Fruit fly (Drosophila melanogaster): Measurements from ENCODE around the gene Ubc84D.
A peak's percentile ranks its signal among the peaks of the same experiment; 100 is the strongest.

The Ubc84D gene

DNA sequence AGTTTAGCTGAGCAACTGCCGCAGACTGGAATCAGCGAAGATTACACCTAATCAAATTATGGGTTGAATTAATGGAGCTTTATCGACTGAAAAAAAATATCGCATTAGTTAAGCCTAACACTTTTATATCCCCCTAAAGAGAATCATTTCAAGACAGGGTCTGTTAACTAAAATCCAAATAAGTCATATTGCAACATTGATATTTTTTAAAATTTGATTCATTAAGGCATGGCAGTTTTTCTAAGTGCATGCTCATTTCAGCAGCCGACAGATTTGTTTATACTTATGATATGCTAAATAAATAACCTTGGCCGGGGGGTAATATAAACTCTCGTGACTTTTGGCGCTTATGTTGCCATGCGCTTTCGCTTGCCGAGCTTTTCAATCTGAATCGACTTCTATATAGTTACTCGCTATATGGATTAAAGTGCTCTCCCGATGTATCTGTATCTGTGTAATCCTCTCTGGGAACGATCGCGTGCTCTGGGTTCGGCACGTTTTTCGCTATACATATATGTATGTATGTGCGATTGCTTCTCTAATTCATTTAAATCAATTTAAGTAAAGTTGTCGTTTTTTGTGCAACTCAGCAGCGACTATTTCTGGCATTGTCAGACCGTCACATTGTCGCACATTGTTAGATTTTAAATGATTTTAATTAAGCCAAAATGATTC, 12.8 kb downstream of the Ubc84D start (continued):
- TF ChIP-seq CG14860 (GFP tag; IDR thresholded peaks at IDR 0.05; ENCODE audit: partially characterized antibody): no peak
- peak; percentile 86 for TF ChIP-seq CG15514 (GFP tag; optimal IDR thresholded peaks at IDR 0.05)
- TF ChIP-seq CG11247 (GFP tag; IDR thresholded peaks at IDR 0.05): peak; percentile 88
- no peak for TF ChIP-seq Sin3A (optimal IDR thresholded peaks at IDR 0.05)
- peak; percentile 11 for TF ChIP-seq Six4 (GFP tag; optimal IDR thresholded peaks at IDR 0.05)
- TF ChIP-seq D (optimal IDR thresholded peaks at IDR 0.05): no peak
- TF ChIP-seq D (GFP tag; optimal IDR thresholded peaks at IDR 0.05): no peak
- no peak for TF ChIP-seq Neu2 (GFP tag; optimal IDR thresholded peaks at IDR 0.05; ENCODE audit: borderline replicate concordance)
- peak; percentile 7 for TF ChIP-seq psq (GFP tag; optimal IDR thresholded peaks at IDR 0.05)
- peak; percentile 66 for TF ChIP-seq Abd-B (GFP tag; optimal IDR thresholded peaks at IDR 0.05)
- peak; percentile 25 for TF ChIP-seq CG18262 (tag; optimal IDR thresholded peaks at IDR 0.05)
- no peak for TF ChIP-seq CG14710 (tag; optimal IDR thresholded peaks at IDR 0.05)
- peak; percentile 51 for TF ChIP-seq tap (tag; optimal IDR thresholded peaks at IDR 0.05)
- TF ChIP-seq CG4328 (GFP tag; optimal IDR thresholded peaks at IDR 0.05): peak; percentile 26
- TF ChIP-seq Myb (GFP tag; optimal IDR thresholded peaks at IDR 0.05): peak; percentile 80
- TF ChIP-seq her (GFP tag; optimal IDR thresholded peaks at IDR 0.05): peak; percentile 85
- peak; percentile 97 for TF ChIP-seq CG12769 (tag; optimal IDR thresholded peaks at IDR 0.05)
- TF ChIP-seq CG7357 (GFP tag; IDR thresholded peaks at IDR 0.05): peak; percentile 70; the same call in 2 of the 3 replicates
- TF ChIP-seq CG10209 (GFP tag; optimal IDR thresholded peaks at IDR 0.05): peak; percentile 81
- peak; percentile 66 for TF ChIP-seq CG43689 (GFP tag; IDR thresholded peaks at IDR 0.05)
- peak; percentile 74 for TF ChIP-seq Hmx (GFP tag; optimal IDR thresholded peaks at IDR 0.05)
- peak; percentile 79 for TF ChIP-seq Mad (GFP tag; optimal IDR thresholded peaks at IDR 0.05)
- TF ChIP-seq Chrac-16 (GFP tag; optimal IDR thresholded peaks at IDR 0.05): peak; percentile 78
- TF ChIP-seq kni (GFP tag; optimal IDR thresholded peaks at IDR 0.05): no peak
- peak; percentile 48; the same call in 1 of the 3 replicates for TF ChIP-seq ci (GFP tag; IDR thresholded peaks at IDR 0.05)
- TF ChIP-seq CG10366 (GFP tag; IDR thresholded peaks at IDR 0.05): peak; percentile 74
- peak; percentile 77 to 78 for TF ChIP-seq Hr51 (GFP tag; optimal IDR thresholded peaks at IDR 0.05)
- TF ChIP-seq schlank (tag; optimal IDR thresholded peaks at IDR 0.05): peak; percentile 82
- peak; percentile 38; the same call in 1 of the 2 replicates for TF ChIP-seq CG31441 (GFP tag; IDR thresholded peaks at IDR 0.05)
- peak; percentile 53; the same call in 1 of the 2 replicates for TF ChIP-seq CG14667 (GFP tag; IDR thresholded peaks at IDR 0.05)
- TF ChIP-seq tgo (GFP tag; IDR thresholded peaks at IDR 0.05): peak; percentile 80
- no peak for TF ChIP-seq Nf-YA (GFP tag; IDR thresholded peaks at IDR 0.05)
- TF ChIP-seq CG11696 (GFP tag; IDR thresholded peaks at IDR 0.05): peak; percentile 57; the same call in 1 of the 2 replicates
- peak; percentile 60 for TF ChIP-seq E2f2 (GFP tag; IDR thresholded peaks at IDR 0.05)
- TF ChIP-seq grau (tag; optimal IDR thresholded peaks at IDR 0.05): peak; percentile 87
- TF ChIP-seq lab (GFP tag; optimal IDR thresholded peaks at IDR 0.05): peak; percentile 95
- no peak for TF ChIP-seq prd (optimal IDR thresholded peaks at IDR 0.05)
- TF ChIP-seq prd (GFP tag; IDR thresholded peaks at IDR 0.05): peak; percentile 84
- TF ChIP-seq unc-4 (GFP tag; IDR thresholded peaks at IDR 0.05; ENCODE audit: partially characterized antibody): no peak
- no peak for TF ChIP-seq CG17912 (GFP tag; optimal IDR thresholded peaks at IDR 0.05)
- no peak for TF ChIP-seq CG8478 (optimal IDR thresholded peaks at IDR 0.05)
- TF ChIP-seq fd64A (GFP tag; optimal IDR thresholded peaks at IDR 0.05): no peak
- TF ChIP-seq Tbp (GFP tag; optimal IDR thresholded peaks at IDR 0.05): no peak
- peak; percentile 14 for TF ChIP-seq CG14965 (GFP tag; optimal IDR thresholded peaks at IDR 0.05; ENCODE audit: borderline replicate concordance)
- TF ChIP-seq CG4820 (GFP tag; optimal IDR thresholded peaks at IDR 0.05): peak; percentile 29
- 0 out of 2 replicates have a peak, but pooled peaks have one; percentile 45 for TF ChIP-seq CG17612 (GFP tag; IDR thresholded peaks at IDR 0.05)
- TF ChIP-seq nom (GFP tag; optimal IDR thresholded peaks at IDR 0.05): no peak
- TF ChIP-seq CG30020 (tag; optimal IDR thresholded peaks at IDR 0.05): no peak
- TF ChIP-seq CG12155 (GFP tag; optimal IDR thresholded peaks at IDR 0.05): peak; percentile 88
- no peak for TF ChIP-seq CG5180 (GFP tag; optimal IDR thresholded peaks at IDR 0.05)
